Fruit fly (Drosophila melanogaster) whole organism, embryonic: ENCODE measurements around the gene Targ1.

Experiments
- Bgb ChIP-seq: fragments of 200-800 bp; sonication (Bioruptor generic); IDR thresholded peaks from 2 replicates; pipeline ENCODE4 v1.3.6; 2022; ENCODE audit warnings: missing biosample characterization, missing genetic modification characterization; ENCODE audit not compliant: partially characterized antibody
- CG10543 ChIP-seq: fragments of 200-800 bp; sonication (Bioruptor generic); optimal IDR thresholded peaks from 3 replicates; lab custom pipeline; 2017; ENCODE audit warnings: missing biosample characterization, mild to moderate bottlenecking, missing genetic modification characterization, moderate library complexity
- CG12236 ChIP-seq: fragments of 200-800 bp; sonication (Bioruptor generic); optimal IDR thresholded peaks from 2 replicates; lab custom pipeline; 2016; ENCODE audit warnings: missing biosample characterization, missing genetic modification characterization
- CG12659 ChIP-seq: fragments of 200-800 bp; sonication (Bioruptor generic); optimal IDR thresholded peaks from 3 replicates; lab custom pipeline; 2017; ENCODE audit warnings: mild to moderate bottlenecking, missing biosample characterization, missing genetic modification reagents, missing genetic modification characterization
- CG12744 ChIP-seq: fragments of 200-800 bp; sonication (Bioruptor generic); optimal IDR thresholded peaks from 2 replicates; lab custom pipeline; 2016; ENCODE audit warnings: missing biosample characterization, missing genetic modification characterization
- CG15073 ChIP-seq: fragments of 200-800 bp; sonication (Bioruptor generic); optimal IDR thresholded peaks from 2 replicates; lab custom pipeline; 2016; ENCODE audit warnings: missing biosample characterization, missing genetic modification characterization
- CG17186 ChIP-seq: fragments of 200-800 bp; sonication (Bioruptor generic); optimal IDR thresholded peaks from 3 replicates; lab custom pipeline; 2017; ENCODE audit warnings: missing biosample characterization, missing genetic modification reagents, missing genetic modification characterization
- CG18262 ChIP-seq: fragments of 200-800 bp; optimal IDR thresholded peaks from 3 replicates; lab custom pipeline; 2019; ENCODE audit warnings: missing biosample characterization, mild to moderate bottlenecking, missing genetic modification characterization, moderate library complexity
- CG2712 ChIP-seq: fragments of 200-800 bp; optimal IDR thresholded peaks from 3 replicates; lab custom pipeline; 2019; ENCODE audit warnings: missing biosample characterization, mild to moderate bottlenecking, missing genetic modification characterization, moderate library complexity
- CG30403 ChIP-seq: fragments of 200-800 bp; sonication (Bioruptor generic); optimal IDR thresholded peaks from 3 replicates; lab custom pipeline; 2016; ENCODE audit warnings: missing biosample characterization, missing genetic modification characterization
- CG31441 ChIP-seq: fragments of 200-800 bp; sonication (Bioruptor generic); IDR thresholded peaks from 2 replicates; pipeline ENCODE4 v1.3.6; 2022; ENCODE audit warnings: missing biosample characterization, missing genetic modification characterization
- CG7786 ChIP-seq: fragments of 200-800 bp; sonication (Bioruptor generic); optimal IDR thresholded peaks from 2 replicates; lab custom pipeline; 2016; ENCODE audit warnings: missing biosample characterization, missing genetic modification characterization
- Chrac-16 ChIP-seq: fragments of 200-800 bp; sonication (Bioruptor generic); optimal IDR thresholded peaks from 3 replicates; lab custom pipeline; 2016; ENCODE audit warnings: missing biosample characterization, missing genetic modification characterization
- D ChIP-seq, 2 experiments: fragments of 200-800 bp in 1 of 2; fragments of >200 bp in 1 of 2; sonication (Bioruptor generic) in 1 of 2; optimal IDR thresholded peaks; 2 replicates in 1 of 2; 3 replicates in 1 of 2; lab custom pipeline; 2017; ENCODE audit warnings: mild to moderate bottlenecking in 1 of 2, missing biosample characterization in 1 of 2, missing genetic modification characterization in 1 of 2, missing genetic modification reagents in 1 of 2
- D19B ChIP-seq: fragments of 200-800 bp; sonication (Bioruptor generic); optimal IDR thresholded peaks from 2 replicates; lab custom pipeline; 2017; ENCODE audit warnings: missing biosample characterization, mild to moderate bottlenecking, missing genetic modification characterization
- Doc2 ChIP-seq: fragments of 200-800 bp; sonication (Bioruptor generic); IDR thresholded peaks from 2 replicates; pipeline ENCODE4 v1.3.6; 2022; ENCODE audit warnings: missing biosample characterization, missing genetic modification characterization
- Drgx ChIP-seq: fragments of 200-800 bp; sonication (Bioruptor generic); IDR thresholded peaks from 2 replicates; pipeline ENCODE4 v1.3.6; 2022; ENCODE audit warnings: missing biosample characterization, missing genetic modification characterization
- Ets65A ChIP-seq: fragments of 200-800 bp; sonication (Bioruptor generic); peaks from one replicate; lab custom pipeline; 2016; ENCODE audit warnings: missing biosample characterization, missing genetic modification characterization
- HLH4C ChIP-seq: fragments of 200-800 bp; sonication (Bioruptor generic); IDR thresholded peaks from 3 replicates; pipeline ENCODE4 v1.3.6; 2022; ENCODE audit warnings: missing biosample characterization, missing genetic modification characterization; ENCODE audit not compliant: partially characterized antibody
- HLHmδ ChIP-seq: fragments of 200-800 bp; sonication (Bioruptor generic); optimal IDR thresholded peaks from 2 replicates; lab custom pipeline; 2018; ENCODE audit warnings: missing biosample characterization, mild to moderate bottlenecking, missing genetic modification characterization, moderate library complexity
- Hr78 ChIP-seq, 2 experiments: fragments of 200-800 bp in 1 of 2; fragments of >200 bp in 1 of 2; sonication (Bioruptor generic) in 1 of 2; optimal IDR thresholded peaks; 2 replicates each; lab custom pipeline; 2017 to 2019; ENCODE audit warnings: missing biosample characterization in 2 of 2, missing genetic modification characterization in 2 of 2, mild to moderate bottlenecking in 1 of 2, moderate library complexity in 1 of 2
- Hsf ChIP-seq: fragments of 200-800 bp; sonication (Bioruptor generic); optimal IDR thresholded peaks from 3 replicates; lab custom pipeline; 2016; ENCODE audit warnings: missing biosample characterization, missing genetic modification characterization
- NC2β ChIP-seq: fragments of 200-800 bp; sonication (Bioruptor generic); optimal IDR thresholded peaks from 2 replicates; lab custom pipeline; 2016; ENCODE audit warnings: missing biosample characterization, missing genetic modification characterization
- Scr ChIP-seq: fragments of 200-800 bp; sonication (Bioruptor generic); IDR thresholded peaks from 2 replicates; pipeline ENCODE4 v1.3.6; 2022; ENCODE audit warnings: missing biosample characterization, missing genetic modification characterization; ENCODE audit not compliant: partially characterized antibody
- Side ChIP-seq: fragments of 200-800 bp; sonication (Bioruptor generic); optimal IDR thresholded peaks from 2 replicates; lab custom pipeline; 2016; ENCODE audit warnings: missing biosample characterization, missing genetic modification characterization
- Sox102F ChIP-seq: fragments of 200-800 bp; sonication (Bioruptor generic); optimal IDR thresholded peaks from 2 replicates; lab custom pipeline; 2018; ENCODE audit warnings: missing biosample characterization, mild to moderate bottlenecking, missing genetic modification characterization, moderate library complexity
- Taf1 ChIP-seq: fragments of 200-800 bp; sonication (Bioruptor generic); IDR thresholded peaks from 2 replicates; pipeline ENCODE4 v1.3.6; 2022; ENCODE audit warnings: missing biosample characterization, missing genetic modification characterization
- Trl ChIP-seq, 3 experiments: fragments of >200 bp in 2 of 3; fragments of 200-800 bp in 1 of 3; sonication (Bioruptor generic) in 1 of 3; optimal IDR thresholded peaks; 2 replicates in 1 of 3; 3 replicates in 2 of 3; lab custom pipeline; 2016 to 2017; ENCODE audit warnings: missing biosample characterization in 1 of 3, missing genetic modification characterization in 1 of 3
- Xbp1 ChIP-seq: fragments of 200-800 bp; sonication (Bioruptor generic); optimal IDR thresholded peaks from 3 replicates; lab custom pipeline; 2016; ENCODE audit warnings: missing biosample characterization, mild to moderate bottlenecking, missing genetic modification characterization
- abd-A ChIP-seq: fragments of 200-800 bp; sonication (Bioruptor generic); optimal IDR thresholded peaks from 3 replicates; lab custom pipeline; 2019; ENCODE audit warnings: missing biosample characterization, mild to moderate bottlenecking, missing genetic modification characterization, moderate library complexity
- ac ChIP-seq: fragments of 200-800 bp; sonication (Bioruptor generic); optimal IDR thresholded peaks from 3 replicates; lab custom pipeline; 2017; ENCODE audit warnings: missing biosample characterization, mild to moderate bottlenecking, missing genetic modification characterization
- bbx ChIP-seq: fragments of 200-800 bp; sonication (Bioruptor generic); IDR thresholded peaks from 2 replicates; pipeline ENCODE4 v1.3.6; 2022; ENCODE audit warnings: missing biosample characterization, missing genetic modification characterization; ENCODE audit not compliant: partially characterized antibody
- btn ChIP-seq: fragments of 200-800 bp; sonication (Bioruptor generic); optimal IDR thresholded peaks from 2 replicates; lab custom pipeline; 2016; ENCODE audit warnings: missing biosample characterization, missing genetic modification characterization
- cato ChIP-seq: fragments of 200-800 bp; sonication (Bioruptor generic); optimal IDR thresholded peaks from 2 replicates; lab custom pipeline; 2016; ENCODE audit warnings: missing biosample characterization, missing genetic modification characterization, borderline replicate concordance
- crol ChIP-seq: fragments of 200-800 bp; sonication (Bioruptor generic); IDR thresholded peaks from 2 replicates; pipeline ENCODE4 v1.3.6; 2022; ENCODE audit warnings: missing biosample characterization, missing genetic modification characterization
- dan ChIP-seq: fragments of 200-800 bp; sonication (Bioruptor generic); IDR thresholded peaks from 2 replicates; pipeline ENCODE4 v1.3.6; 2022; ENCODE audit warnings: missing biosample characterization, missing genetic modification characterization
- dmrt99B ChIP-seq: fragments of 200-800 bp; sonication (Bioruptor generic); optimal IDR thresholded peaks from 2 replicates; lab custom pipeline; 2018; ENCODE audit warnings: missing biosample characterization, mild to moderate bottlenecking, missing genetic modification characterization, moderate library complexity
- eve ChIP-seq, 2 experiments: fragments of >200 bp; optimal IDR thresholded peaks; 2 replicates each; lab custom pipeline; 2017; ENCODE audit warnings: missing biosample characterization in 2 of 2, missing genetic modification characterization in 2 of 2
- ewg ChIP-seq: fragments of 200-800 bp; sonication (Bioruptor generic); optimal IDR thresholded peaks from 3 replicates; lab custom pipeline; 2017; ENCODE audit warnings: mild to moderate bottlenecking, missing biosample characterization, missing genetic modification reagents, missing genetic modification characterization
- fru ChIP-seq: fragments of >200 bp; optimal IDR thresholded peaks from 2 replicates; lab custom pipeline; 2017
- gem ChIP-seq: fragments of 200-800 bp; sonication (Bioruptor generic); optimal IDR thresholded peaks from 2 replicates; lab custom pipeline; 2019; ENCODE audit warnings: missing biosample characterization, mild to moderate bottlenecking, missing genetic modification characterization, moderate library complexity
- grau ChIP-seq: fragments of 200-800 bp; optimal IDR thresholded peaks from 3 replicates; lab custom pipeline; 2019; ENCODE audit warnings: missing biosample characterization, mild to moderate bottlenecking, missing genetic modification characterization, moderate library complexity
- hb ChIP-seq: fragments of 200-800 bp; sonication (Bioruptor generic); IDR thresholded peaks from 3 replicates; pipeline ENCODE4 v1.3.6; 2022; ENCODE audit warnings: missing biosample characterization, missing genetic modification characterization; ENCODE audit not compliant: partially characterized antibody
- ken ChIP-seq: fragments of 200-800 bp; sonication (Bioruptor generic); IDR thresholded peaks from 3 replicates; pipeline ENCODE4 v1.3.6; 2022; ENCODE audit warnings: missing biosample characterization, missing genetic modification characterization
- nerfin-2 ChIP-seq: fragments of 200-800 bp; sonication (Bioruptor generic); IDR thresholded peaks from 2 replicates; pipeline ENCODE4 v1.3.6; 2022; ENCODE audit warnings: missing biosample characterization, missing genetic modification characterization; ENCODE audit not compliant: partially characterized antibody
- pzg ChIP-seq: fragments of 200-800 bp; sonication (Bioruptor generic); optimal IDR thresholded peaks from 3 replicates; lab custom pipeline; 2018; ENCODE audit warnings: missing biosample characterization, mild to moderate bottlenecking, missing genetic modification characterization, moderate library complexity
- rib ChIP-seq: fragments of 200-800 bp; sonication (Bioruptor generic); IDR thresholded peaks from 2 replicates; pipeline ENCODE4 v1.3.6; 2022; ENCODE audit warnings: missing biosample characterization, missing genetic modification characterization
- tup ChIP-seq: fragments of 200-800 bp; sonication (Bioruptor generic); optimal IDR thresholded peaks from 2 replicates; lab custom pipeline; 2016; ENCODE audit warnings: missing biosample characterization, mild to moderate bottlenecking, missing genetic modification characterization, moderate library complexity

Targ1 gene

dm6 chr3L:21251381-21251780 is 48.7 kb upstream of the Targ1 start (continued):
- TF ChIP-seq crol (peak; percentile 73), Xbp1 (GFP tag; lab: Kevin White, UChicago) (peak; percentile 13), dmrt99B (peak; percentile 20), CG30403 (GFP tag; lab: Kevin White, UChicago) (peak; percentile 1), fru (lab: Kevin White, UChicago) (no peak), abd-A (tag; lab: Kevin White, UChicago) (peak; percentile 71), CG15073 (GFP tag; lab: Kevin White, UChicago) (no peak), hb (GFP tag; lab: Robert Waterston, UW) (no peak), CG7786 (GFP tag; lab: Kevin White, UChicago) (no peak)

dm6 chr3L:21243417-21243816 is 40.7 kb upstream of the Targ1 start:
- TF ChIP-seq Sox102F (GFP tag; lab: Kevin White, UChicago): peak; percentile 1
- no peak for TF ChIP-seq D19B (GFP tag; lab: Kevin White, UChicago)
- TF ChIP-seq Side (GFP tag; lab: Kevin White, UChicago): no peak
- TF ChIP-seq CG18262: peak; percentile 5
- no peak for TF ChIP-seq NC2β
- TF ChIP-seq CG2712: peak; percentile 0
- TF ChIP-seq CG31441 (GFP tag; lab: Robert Waterston, UW): 0 out of 2 replicates have a peak, but pooled peaks have one; percentile 20
- no peak for TF ChIP-seq ken
- no peak for TF ChIP-seq CG10543 (GFP tag; lab: Kevin White, UChicago)
- 0 out of 2 replicates have a peak, but pooled peaks have one; percentile 23 for TF ChIP-seq Drgx
- TF ChIP-seq gem: peak; percentile 19
- no peak for TF ChIP-seq Doc2 (GFP tag; lab: Robert Waterston, UW)
- no peak for TF ChIP-seq Trl (optimal IDR thresholded peaks at IDR 0.05; lab: Kevin White, UChicago)
- TF ChIP-seq Trl (GFP tag; optimal IDR thresholded peaks at IDR 0.05; lab: Kevin White, UChicago): no peak
- TF ChIP-seq btn (GFP tag; lab: Kevin White, UChicago): no peak
- TF ChIP-seq, all 482 proteins: peak for 6

dm6 chr3L:21242958-21243357 is 40.3 kb upstream of the Targ1 start:
- TF ChIP-seq Bgb (GFP tag; lab: Robert Waterston, UW): peak; percentile 38; the same call in 1 of the 2 replicates
- TF ChIP-seq CG31441 (GFP tag; lab: Robert Waterston, UW): no peak
- no peak for TF ChIP-seq CG17186 (GFP tag; lab: Kevin White, UChicago)
- no peak for TF ChIP-seq ewg (GFP tag; lab: Kevin White, UChicago)
- 0 out of 2 replicates have a peak, but pooled peaks have one; percentile 16 for TF ChIP-seq Scr
- TF ChIP-seq ac (GFP tag; lab: Kevin White, UChicago): no peak
- TF ChIP-seq Taf1 (GFP tag; lab: Robert Waterston, UW): no peak
- no peak for TF ChIP-seq D (optimal IDR thresholded peaks at IDR 0.05; lab: Kevin White, UChicago)
- no peak for TF ChIP-seq D (GFP tag; optimal IDR thresholded peaks at IDR 0.05; lab: Kevin White, UChicago)
- TF ChIP-seq bbx (GFP tag; lab: Robert Waterston, UW): peak; percentile 34
- TF ChIP-seq eve (GFP tag; optimal IDR thresholded peaks at IDR 0.05; lab: Kevin White, UChicago): no peak
- TF ChIP-seq tup (GFP tag; lab: Kevin White, UChicago): no peak
- no peak for TF ChIP-seq CG12744 (GFP tag; lab: Kevin White, UChicago)
- no peak for TF ChIP-seq pzg
- TF ChIP-seq cato (GFP tag; lab: Kevin White, UChicago): no peak
- no peak for TF ChIP-seq rib (GFP tag; lab: Robert Waterston, UW)
- no peak for TF ChIP-seq HLHmδ
- peak; percentile 93 for TF ChIP-seq Ets65A
- no peak for TF ChIP-seq dan (GFP tag; lab: Robert Waterston, UW)
- TF ChIP-seq nerfin-2 (GFP tag; lab: Robert Waterston, UW): peak; percentile 33; the same call in 1 of the 2 replicates
- no peak for TF ChIP-seq grau (tag; lab: Kevin White, UChicago)
- no peak for TF ChIP-seq Hsf (GFP tag; lab: Kevin White, UChicago)
- TF ChIP-seq CG12236 (GFP tag; lab: Kevin White, UChicago): no peak
- no peak for TF ChIP-seq Hr78 (GFP tag; optimal IDR thresholded peaks at IDR 0.05; lab: Kevin White, UChicago)
- peak; percentile 65 for TF ChIP-seq HLH4C (GFP tag; lab: Robert Waterston, UW)
- TF ChIP-seq CG12659 (GFP tag; lab: Kevin White, UChicago): no peak
- no peak for TF ChIP-seq Chrac-16 (GFP tag; lab: Kevin White, UChicago)
